Fruit fly (Drosophila melanogaster): ENCODE measurements around the gene CG15211.

DNA sequence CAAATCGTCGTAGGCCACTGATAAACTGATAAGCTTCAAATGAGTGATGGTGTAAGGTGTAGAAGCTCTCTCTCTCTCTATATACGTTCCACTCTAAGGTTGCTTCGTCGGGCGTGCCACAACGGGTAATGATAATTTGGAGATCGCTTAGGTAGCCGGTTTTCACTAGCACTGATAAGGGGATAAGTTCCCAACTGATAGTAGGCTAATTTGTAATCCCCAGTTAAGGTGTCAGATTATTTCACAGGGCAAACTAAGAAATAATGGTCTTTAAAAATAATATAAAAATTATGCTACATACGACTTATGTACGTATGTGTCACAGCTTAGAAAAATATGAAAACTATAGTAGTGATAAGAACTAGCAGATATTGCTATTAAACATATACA is 9.8 kb upstream of the CG15211 start:
- TF ChIP-seq h (optimal IDR thresholded peaks at IDR 0.05) (no peak), insv (optimal IDR thresholded peaks at IDR 0.05) (no peak), psq (optimal IDR thresholded peaks at IDR 0.05) (no peak)

Measured in Kc167 (cell line).